Fruit fly (Drosophila melanogaster) whole organism, pupa: ENCODE data around the gene Lip2.
A peak's percentile ranks its signal among the peaks of the same experiment; 100 is the strongest.

Source experiments
- CG10348 ChIP-seq: fragments of 200-800 bp; sonication (Bioruptor generic); IDR thresholded peaks from 2 replicates; pipeline ENCODE4 v1.3.6; 2022; ENCODE audit warnings: missing biosample characterization, missing genetic modification characterization
- CG12605 ChIP-seq: fragments of 200-800 bp; sonication (Bioruptor generic); IDR thresholded peaks from 2 replicates; pipeline ENCODE4 v1.3.6; 2022; ENCODE audit warnings: missing biosample characterization, missing genetic modification characterization
- CG13204 ChIP-seq: fragments of 200-800 bp; sonication (Bioruptor generic); optimal IDR thresholded peaks from 2 replicates; lab custom pipeline; 2018; ENCODE audit warnings: missing biosample characterization, mild to moderate bottlenecking, missing genetic modification characterization, moderate library complexity
- CG14655 ChIP-seq: fragments of 200-800 bp; sonication (Bioruptor generic); optimal IDR thresholded peaks from 3 replicates; lab custom pipeline; 2017; ENCODE audit warnings: mild to moderate bottlenecking, missing biosample characterization, missing genetic modification reagents, missing genetic modification characterization
- CG15710 ChIP-seq: fragments of 200-800 bp; sonication (Bioruptor generic); optimal IDR thresholded peaks from 2 replicates; lab custom pipeline; 2018; ENCODE audit warnings: missing biosample characterization, mild to moderate bottlenecking, missing genetic modification characterization, moderate library complexity
- CG17806 ChIP-seq: fragments of 200-800 bp; sonication (Bioruptor generic); optimal IDR thresholded peaks from 2 replicates; lab custom pipeline; 2018; ENCODE audit warnings: missing biosample characterization, mild to moderate bottlenecking, missing genetic modification characterization, moderate library complexity
- CG32121 ChIP-seq: fragments of 200-800 bp; sonication (Bioruptor generic); IDR thresholded peaks from 2 replicates; pipeline ENCODE4 v1.3.6; 2022; ENCODE audit warnings: missing biosample characterization, missing genetic modification characterization
- CG34367 ChIP-seq: fragments of 200-800 bp; sonication (Bioruptor generic); optimal IDR thresholded peaks from 2 replicates; lab custom pipeline; 2018; ENCODE audit warnings: missing biosample characterization, mild to moderate bottlenecking, missing genetic modification characterization
- CG4496 ChIP-seq: fragments of 200-800 bp; sonication (Bioruptor generic); IDR thresholded peaks from 3 replicates; pipeline ENCODE4 v1.3.6; 2022; ENCODE audit warnings: missing biosample characterization, missing genetic modification characterization
- CG8159 ChIP-seq: fragments of 200-800 bp; sonication (Bioruptor generic); optimal IDR thresholded peaks from 3 replicates; lab custom pipeline; 2018; ENCODE audit warnings: missing biosample characterization, mild to moderate bottlenecking, missing genetic modification characterization, moderate library complexity
- CG8301 ChIP-seq: fragments of 200-800 bp; sonication (Bioruptor generic); optimal IDR thresholded peaks from 2 replicates; lab custom pipeline; 2018; ENCODE audit warnings: missing biosample characterization, mild to moderate bottlenecking, missing genetic modification characterization
- CG9948 ChIP-seq: fragments of 200-800 bp; sonication (Bioruptor generic); optimal IDR thresholded peaks from 2 replicates; lab custom pipeline; 2018; ENCODE audit warnings: missing biosample characterization, mild to moderate bottlenecking, missing genetic modification characterization, moderate library complexity
- D1 ChIP-seq: fragments of 200-800 bp; sonication (Bioruptor generic); optimal IDR thresholded peaks from 2 replicates; lab custom pipeline; 2018; ENCODE audit warnings: missing biosample characterization, mild to moderate bottlenecking, missing genetic modification characterization, moderate library complexity
- EcR ChIP-seq: fragments of 200-800 bp; sonication (Bioruptor generic); optimal IDR thresholded peaks from 3 replicates; lab custom pipeline; 2019; ENCODE audit warnings: missing biosample characterization, missing genetic modification characterization, mild to moderate bottlenecking, moderate library complexity, missing genetic modification reagents
- Ets98B ChIP-seq: fragments of 200-800 bp; sonication (Bioruptor generic); IDR thresholded peaks from 2 replicates; pipeline ENCODE4 v1.3.6; 2022; ENCODE audit warnings: missing biosample characterization, missing genetic modification characterization
- Pif1A ChIP-seq: fragments of 200-800 bp; sonication (Bioruptor generic); optimal IDR thresholded peaks from 3 replicates; lab custom pipeline; 2016; ENCODE audit warnings: missing biosample characterization, missing genetic modification characterization
- Pif1B ChIP-seq: fragments of 200-800 bp; sonication (Bioruptor generic); optimal IDR thresholded peaks from 3 replicates; lab custom pipeline; 2016; ENCODE audit warnings: missing biosample characterization, missing genetic modification characterization
- Snoo ChIP-seq: fragments of 200-800 bp; sonication (Bioruptor generic); optimal IDR thresholded peaks from 3 replicates; lab custom pipeline; 2017; ENCODE audit warnings: missing biosample characterization, mild to moderate bottlenecking, missing genetic modification characterization, inconsistent platforms
- fd96Ca ChIP-seq: fragments of 200-800 bp; sonication (Bioruptor generic); IDR thresholded peaks from 3 replicates; pipeline ENCODE4 v1.3.6; 2022; ENCODE audit warnings: missing biosample characterization, missing genetic modification characterization
- gl ChIP-seq: fragments of 200-800 bp; sonication (Bioruptor generic); optimal IDR thresholded peaks from 2 replicates; lab custom pipeline; 2018; ENCODE audit warnings: missing biosample characterization, mild to moderate bottlenecking, missing genetic modification characterization
- rn ChIP-seq: fragments of 200-800 bp; sonication (Bioruptor generic); IDR thresholded peaks from 2 replicates; pipeline ENCODE4 v1.3.6; 2022; ENCODE audit warnings: missing biosample characterization, missing genetic modification characterization

The Lip2 gene

dm6 chr2L:10750915-10751612 is 41.8 kb upstream of the Lip2 start:
- TF ChIP-seq EcR (GFP tag; lab: Kevin White, UChicago), result peak; percentile 41
- no peak for TF ChIP-seq CG15710 (tag; lab: Kevin White, UChicago)

DNA sequence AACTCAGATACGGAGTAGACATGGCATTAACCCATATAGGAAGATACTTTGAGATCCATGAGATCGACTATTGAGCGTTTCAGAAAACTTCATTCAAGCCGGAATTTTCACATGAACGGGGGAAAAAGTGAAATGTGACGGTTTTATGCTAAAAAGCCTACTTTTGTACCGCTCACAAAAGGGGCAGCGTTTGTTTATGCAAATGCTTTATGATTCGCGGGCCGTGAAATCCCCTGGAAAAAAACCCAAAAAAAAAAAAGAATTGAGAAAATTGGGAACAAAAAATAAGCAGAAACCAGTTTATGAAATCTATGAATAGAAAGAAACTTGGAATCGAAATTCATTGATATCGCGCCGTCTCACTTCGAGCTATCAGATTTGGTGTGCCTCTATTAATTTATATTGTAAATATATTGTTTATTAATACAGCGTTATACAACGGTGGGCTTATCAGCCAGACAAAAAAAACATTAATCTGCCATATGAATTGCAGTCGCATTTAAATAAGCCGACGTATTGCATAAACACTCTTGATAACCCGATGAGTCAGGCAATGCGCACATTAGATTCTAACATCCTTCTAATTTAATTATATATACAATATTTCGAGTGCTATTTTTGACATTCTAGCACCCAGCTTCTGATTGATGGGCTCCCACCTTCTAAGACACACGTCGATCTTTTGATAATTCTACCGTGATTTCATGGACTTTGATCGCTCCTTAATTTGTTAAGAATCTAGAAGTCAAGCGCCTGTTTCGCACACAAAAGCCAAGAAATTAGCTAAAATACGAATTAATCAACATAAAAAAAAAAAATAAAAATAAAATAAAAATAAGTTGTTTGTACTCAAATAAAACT is 40.6 kb upstream of the Lip2 start:
- no peak for TF ChIP-seq CG15710 (tag; lab: Kevin White, UChicago)
- no peak for TF ChIP-seq CG10348 (GFP tag; lab: Robert Waterston, UW)
- no peak for TF ChIP-seq CG8159 (tag; lab: Kevin White, UChicago)
- no peak for TF ChIP-seq CG34367 (tag; lab: Kevin White, UChicago)
- no peak for TF ChIP-seq CG14655 (GFP tag; lab: Kevin White, UChicago)
- TF ChIP-seq CG4496, result no peak
- no peak for TF ChIP-seq CG13204 (GFP tag; lab: Kevin White, UChicago)
- TF ChIP-seq Ets98B (GFP tag; lab: Robert Waterston, UW), result no peak
- TF ChIP-seq CG17806, result no peak
- no peak for TF ChIP-seq fd96Ca (GFP tag; lab: Robert Waterston, UW)

dm6 chr2L:10748218-10748617 is 39.0 kb upstream of the Lip2 start:
- TF ChIP-seq CG17806, result peak; percentile 4
- no peak for TF ChIP-seq EcR (GFP tag; lab: Kevin White, UChicago)
- no peak for TF ChIP-seq CG14655 (GFP tag; lab: Kevin White, UChicago)
- no peak for TF ChIP-seq Pif1B (GFP tag; lab: Kevin White, UChicago)
- no peak for TF ChIP-seq D1
- peak; percentile 50 for TF ChIP-seq CG8301 (tag; lab: Kevin White, UChicago)
- peak; percentile 74 for TF ChIP-seq CG32121 (GFP tag; lab: Robert Waterston, UW)
- TF ChIP-seq CG4496, result no peak; the same call in 2 of the 3 replicates
- TF ChIP-seq Ets98B (GFP tag; lab: Robert Waterston, UW), result peak; percentile 56
- TF ChIP-seq CG10348 (GFP tag; lab: Robert Waterston, UW), result no peak

DNA sequence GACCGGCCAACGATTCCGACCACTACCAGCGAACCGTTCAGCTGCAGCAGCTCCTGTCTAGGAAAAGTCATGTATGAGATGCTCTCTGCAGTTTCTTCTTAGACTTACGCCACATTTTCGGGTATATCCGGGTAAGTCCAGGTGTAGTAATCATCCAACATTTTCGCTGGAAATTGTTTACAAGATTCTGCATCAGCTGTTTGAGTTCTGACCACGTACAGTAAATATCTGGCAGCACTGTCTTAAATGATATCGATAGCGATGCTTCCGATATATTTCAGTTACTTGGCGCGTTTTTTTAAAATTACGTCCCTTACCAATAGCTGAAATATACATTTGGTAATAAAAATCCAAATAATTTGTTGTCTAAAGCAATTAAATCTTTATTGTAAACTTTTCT is 34.5 kb upstream of the Lip2 start, which contains the start of gene CG6729:
CG6729 (minus strand) TSS at position 222 of the 400 bp plus-strand sequence.
- TF ChIP-seq CG12605 (GFP tag; lab: Robert Waterston, UW), result no peak
- no peak for TF ChIP-seq CG4496
- TF ChIP-seq CG10348 (GFP tag; lab: Robert Waterston, UW), result no peak
- no peak for TF ChIP-seq Pif1B (GFP tag; lab: Kevin White, UChicago)
- no peak for TF ChIP-seq Ets98B (GFP tag; lab: Robert Waterston, UW)
- TF ChIP-seq rn (GFP tag; lab: Robert Waterston, UW), result no peak
- no peak for TF ChIP-seq CG8159 (tag; lab: Kevin White, UChicago)
- TF ChIP-seq D1, result no peak
- TF ChIP-seq Pif1A (GFP tag; lab: Kevin White, UChicago), result no peak
- no peak for TF ChIP-seq CG9948 (tag; lab: Kevin White, UChicago)
- TF ChIP-seq Snoo, result no peak
- TF ChIP-seq fd96Ca (GFP tag; lab: Robert Waterston, UW), result no peak
- no peak for TF ChIP-seq CG14655 (GFP tag; lab: Kevin White, UChicago)
- no peak for TF ChIP-seq EcR (GFP tag; lab: Kevin White, UChicago)
- TF ChIP-seq CG17806, result no peak
- no peak for TF ChIP-seq CG13204 (GFP tag; lab: Kevin White, UChicago)
- TF ChIP-seq CG15710 (tag; lab: Kevin White, UChicago), result no peak
- TF ChIP-seq CG34367 (tag; lab: Kevin White, UChicago), result no peak
- no peak for TF ChIP-seq gl (tag; lab: Kevin White, UChicago)
- no peak for TF ChIP-seq CG8301 (tag; lab: Kevin White, UChicago)

DNA sequence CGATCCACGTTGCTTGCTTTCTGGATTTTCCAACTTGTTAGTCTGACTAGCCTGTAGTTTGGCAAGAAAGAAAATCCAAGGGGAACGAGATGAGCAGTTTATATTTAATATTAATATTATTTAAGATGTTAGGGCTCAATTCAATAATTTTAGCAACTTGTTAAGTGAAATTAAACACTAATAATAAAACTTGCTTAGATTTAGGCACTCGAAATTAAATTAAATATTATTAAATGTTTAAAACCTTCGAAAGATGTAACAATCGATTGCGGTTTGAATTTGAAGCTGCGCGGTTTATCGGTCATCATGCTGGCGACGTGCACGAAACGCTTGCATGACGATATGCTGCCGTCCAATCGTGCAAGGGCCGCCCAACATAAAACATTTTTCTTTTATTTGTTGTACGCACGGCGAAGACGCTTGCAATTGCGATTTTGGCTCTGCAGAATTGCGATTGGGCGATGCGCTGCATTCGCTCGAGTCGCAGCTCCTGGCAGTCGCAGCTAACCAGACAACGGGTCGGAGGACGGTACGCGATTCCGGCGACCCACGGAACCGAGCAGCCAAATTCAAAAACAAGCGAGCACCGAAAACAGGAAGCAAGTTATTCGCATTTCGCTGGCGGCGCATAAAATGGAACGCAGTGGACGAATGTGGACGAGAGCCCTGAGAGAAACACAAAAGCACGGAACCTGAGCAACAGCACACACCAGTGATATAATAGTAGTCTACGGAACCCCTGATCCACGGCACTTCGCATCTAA is 27.9 kb upstream of the Lip2 start, which contains the start of the genes Vha16-5 and CG12299:
Vha16-5 (minus strand) TSS at position 51 of the 764 bp plus-strand sequence.
CG12299 (plus strand) TSS at position 353 of the 764 bp plus-strand sequence.
- TF ChIP-seq Pif1A (GFP tag; lab: Kevin White, UChicago) (no peak), Ets98B (GFP tag; lab: Robert Waterston, UW) (peak; percentile 82), Pif1B (GFP tag; lab: Kevin White, UChicago) (no peak), CG8159 (tag; lab: Kevin White, UChicago) (peak; percentile 35), Snoo (no peak), CG13204 (GFP tag; lab: Kevin White, UChicago) (no peak), CG32121 (GFP tag; lab: Robert Waterston, UW) (peak; percentile 80), CG15710 (tag; lab: Kevin White, UChicago) (peak; percentile 10), CG4496 (peak; percentile 75), fd96Ca (GFP tag; lab: Robert Waterston, UW) (peak; percentile 91), CG17806 (peak; percentile 21)
